Fruit fly (Drosophila melanogaster) whole organism, embryonic: ENCODE measurements around the gene ovm.

Experiments used
- Antp ChIP-seq: fragments of 200-800 bp; sonication (Bioruptor generic); optimal IDR thresholded peaks from 3 replicates; lab custom pipeline; 2016; ENCODE audit warnings: missing biosample characterization, missing genetic modification characterization
- CG10462 ChIP-seq: fragments of 200-800 bp; sonication (Bioruptor generic); optimal IDR thresholded peaks from 2 replicates; lab custom pipeline; 2016; ENCODE audit warnings: missing biosample characterization, missing genetic modification characterization
- CG11695 ChIP-seq: fragments of 200-800 bp; sonication (Bioruptor generic); IDR thresholded peaks from 3 replicates; pipeline ENCODE4 v1.3.6; 2022; ENCODE audit warnings: missing biosample characterization, missing genetic modification characterization
- CG11696 ChIP-seq: fragments of 200-800 bp; sonication (Bioruptor generic); IDR thresholded peaks from 2 replicates; pipeline ENCODE4 v1.3.6; 2022; ENCODE audit warnings: missing biosample characterization, missing genetic modification characterization
- CG12071 ChIP-seq: fragments of 200-800 bp; sonication (Bioruptor generic); optimal IDR thresholded peaks from 3 replicates; lab custom pipeline; 2018; ENCODE audit warnings: missing biosample characterization, mild to moderate bottlenecking, missing genetic modification characterization
- CG13296 ChIP-seq: fragments of 200-800 bp; sonication (Bioruptor generic); optimal IDR thresholded peaks from 3 replicates; lab custom pipeline; 2018; ENCODE audit warnings: missing biosample characterization, mild to moderate bottlenecking, missing genetic modification characterization
- CG13624 ChIP-seq: fragments of 200-800 bp; sonication (Bioruptor generic); optimal IDR thresholded peaks from 2 replicates; lab custom pipeline; 2016; ENCODE audit warnings: missing biosample characterization, missing genetic modification characterization
- CG13894 ChIP-seq: fragments of 200-800 bp; sonication (Bioruptor generic); optimal IDR thresholded peaks from 3 replicates; lab custom pipeline; 2018; ENCODE audit warnings: missing biosample characterization, mild to moderate bottlenecking, missing genetic modification characterization, moderate library complexity
- CG14667 ChIP-seq: fragments of 200-800 bp; sonication (Bioruptor generic); IDR thresholded peaks from 2 replicates; pipeline ENCODE4 v1.3.6; 2022; ENCODE audit warnings: missing biosample characterization, missing genetic modification characterization
- CG15073 ChIP-seq: fragments of 200-800 bp; sonication (Bioruptor generic); optimal IDR thresholded peaks from 2 replicates; lab custom pipeline; 2016; ENCODE audit warnings: missing biosample characterization, missing genetic modification characterization
- CG17385 ChIP-seq: fragments of 200-800 bp; sonication (Bioruptor generic); optimal IDR thresholded peaks from 3 replicates; lab custom pipeline; 2018; ENCODE audit warnings: missing biosample characterization, mild to moderate bottlenecking, missing genetic modification characterization
- CG17568 ChIP-seq: fragments of 200-800 bp; sonication (Bioruptor generic); optimal IDR thresholded peaks from 2 replicates; lab custom pipeline; 2018; ENCODE audit warnings: missing biosample characterization, mild to moderate bottlenecking, missing genetic modification characterization, moderate library complexity
- CG2199 ChIP-seq: fragments of 200-800 bp; sonication (Bioruptor generic); IDR thresholded peaks from 3 replicates; pipeline ENCODE4 v1.3.6; 2022; ENCODE audit warnings: missing biosample characterization, missing genetic modification characterization
- CG2678 ChIP-seq: fragments of 200-800 bp; sonication (Bioruptor generic); optimal IDR thresholded peaks from 3 replicates; lab custom pipeline; 2019; ENCODE audit warnings: missing biosample characterization, mild to moderate bottlenecking, missing genetic modification characterization, moderate library complexity
- CG3281 ChIP-seq: fragments of 200-800 bp; sonication (Bioruptor generic); optimal IDR thresholded peaks from 3 replicates; lab custom pipeline; 2017; ENCODE audit warnings: missing biosample characterization, mild to moderate bottlenecking, missing genetic modification characterization
- CG33213 ChIP-seq: fragments of 200-800 bp; sonication (Bioruptor generic); optimal IDR thresholded peaks from 3 replicates; lab custom pipeline; 2016; ENCODE audit warnings: missing biosample characterization, missing genetic modification characterization
- CG34224 ChIP-seq: fragments of 200-800 bp; sonication (Bioruptor generic); IDR thresholded peaks from 3 replicates; pipeline ENCODE4 v1.3.6; 2022; ENCODE audit warnings: missing biosample characterization, missing genetic modification characterization; ENCODE audit not compliant: partially characterized antibody
- CG4820 ChIP-seq: fragments of 200-800 bp; sonication (Bioruptor generic); optimal IDR thresholded peaks from 3 replicates; lab custom pipeline; 2016; ENCODE audit warnings: missing biosample characterization, missing genetic modification characterization
- CG6854 ChIP-seq: fragments of 200-800 bp; sonication (Bioruptor generic); optimal IDR thresholded peaks from 3 replicates; lab custom pipeline; 2017; ENCODE audit warnings: missing biosample characterization, mild to moderate bottlenecking, missing genetic modification characterization
- CG8290 ChIP-seq, 3 experiments: fragments of 200-800 bp; sonication (Bioruptor generic); optimal IDR thresholded peaks; 2 replicates each; lab custom pipeline; 2016 to 2019; ENCODE audit warnings: missing biosample characterization in 3 of 3, missing genetic modification characterization in 3 of 3, mild to moderate bottlenecking in 2 of 3, moderate library complexity in 1 of 3
- Dbx ChIP-seq: fragments of 200-800 bp; sonication (Bioruptor generic); IDR thresholded peaks from 3 replicates; pipeline ENCODE4 v1.3.6; 2022; ENCODE audit warnings: missing biosample characterization, missing genetic modification characterization
- Elba2 ChIP-seq: fragments of 200-800 bp; sonication (Bioruptor generic); optimal IDR thresholded peaks from 3 replicates; lab custom pipeline; 2016; ENCODE audit warnings: missing biosample characterization, missing genetic modification characterization
- Fer1 ChIP-seq: fragments of 200-800 bp; sonication (Bioruptor generic); optimal IDR thresholded peaks from 2 replicates; lab custom pipeline; 2017; ENCODE audit warnings: missing biosample characterization, mild to moderate bottlenecking, missing genetic modification characterization
- H2.0 ChIP-seq: fragments of 200-800 bp; sonication (Bioruptor generic); IDR thresholded peaks from 2 replicates; pipeline ENCODE4 v1.3.6; 2022; ENCODE audit warnings: missing biosample characterization, missing genetic modification characterization
- Hand ChIP-seq: fragments of 200-800 bp; sonication (Bioruptor generic); optimal IDR thresholded peaks from 2 replicates; lab custom pipeline; 2017; ENCODE audit warnings: mild to moderate bottlenecking, missing biosample characterization, missing genetic modification reagents, missing genetic modification characterization
- Hmr ChIP-seq: fragments of 200-800 bp; sonication (Bioruptor generic); optimal IDR thresholded peaks from 3 replicates; lab custom pipeline; 2017; ENCODE audit warnings: mild to moderate bottlenecking, missing biosample characterization, missing genetic modification reagents, missing genetic modification characterization
- Neu2 ChIP-seq: fragments of 200-800 bp; sonication (Bioruptor generic); optimal IDR thresholded peaks from 3 replicates; lab custom pipeline; 2016; ENCODE audit warnings: missing biosample characterization, missing genetic modification characterization, borderline replicate concordance
- NfI ChIP-seq: fragments of 200-800 bp; sonication (Bioruptor generic); optimal IDR thresholded peaks from 3 replicates; lab custom pipeline; 2018; ENCODE audit warnings: missing biosample characterization, mild to moderate bottlenecking, missing genetic modification characterization, moderate library complexity
- Spps ChIP-seq: fragments of 200-800 bp; sonication (Bioruptor generic); optimal IDR thresholded peaks from 2 replicates; lab custom pipeline; 2018; ENCODE audit warnings: missing biosample characterization, mild to moderate bottlenecking, missing genetic modification characterization
- bab2 ChIP-seq: fragments of 200-800 bp; sonication (Bioruptor generic); optimal IDR thresholded peaks from 2 replicates; lab custom pipeline; 2016; ENCODE audit warnings: missing biosample characterization, missing genetic modification characterization
- caup ChIP-seq: fragments of 200-800 bp; sonication (Bioruptor generic); optimal IDR thresholded peaks from 3 replicates; lab custom pipeline; 2017; ENCODE audit warnings: missing biosample characterization, mild to moderate bottlenecking, missing genetic modification characterization, moderate library complexity; ENCODE audit not compliant: severe bottlenecking
- chinmo ChIP-seq: fragments of 200-800 bp; sonication (Bioruptor generic); IDR thresholded peaks from 4 replicates; pipeline ENCODE4 v1.3.6; 2022; ENCODE audit warnings: missing biosample characterization, missing genetic modification characterization; ENCODE audit not compliant: partially characterized antibody
- dan ChIP-seq: fragments of 200-800 bp; sonication (Bioruptor generic); IDR thresholded peaks from 2 replicates; pipeline ENCODE4 v1.3.6; 2022; ENCODE audit warnings: missing biosample characterization, missing genetic modification characterization
- dmrt11E ChIP-seq: fragments of 200-800 bp; sonication (Bioruptor generic); optimal IDR thresholded peaks from 3 replicates; lab custom pipeline; 2018; ENCODE audit warnings: missing biosample characterization, mild to moderate bottlenecking, missing genetic modification characterization, moderate library complexity
- en ChIP-seq: fragments of 200-800 bp; sonication (Bioruptor generic); optimal IDR thresholded peaks from 2 replicates; lab custom pipeline; 2016; ENCODE audit warnings: missing biosample characterization, missing genetic modification characterization
- exex ChIP-seq: fragments of 200-800 bp; sonication (Bioruptor generic); optimal IDR thresholded peaks from 4 replicates; lab custom pipeline; 2018; ENCODE audit warnings: missing biosample characterization, mild to moderate bottlenecking, missing genetic modification characterization, moderate library complexity
- gcm ChIP-seq: fragments of 200-800 bp; sonication (Bioruptor generic); optimal IDR thresholded peaks from 2 replicates; lab custom pipeline; 2019; ENCODE audit warnings: missing biosample characterization, mild to moderate bottlenecking, missing genetic modification characterization, moderate library complexity
- lab ChIP-seq: fragments of 200-800 bp; sonication (Bioruptor generic); optimal IDR thresholded peaks from 3 replicates; lab custom pipeline; 2017; ENCODE audit warnings: missing biosample characterization, missing genetic modification characterization, mild to moderate bottlenecking, moderate library complexity, missing genetic modification reagents
- nom ChIP-seq: fragments of 200-800 bp; sonication (Bioruptor generic); optimal IDR thresholded peaks from 2 replicates; lab custom pipeline; 2017; ENCODE audit warnings: missing biosample characterization, missing genetic modification characterization, mild to moderate bottlenecking, moderate library complexity, missing genetic modification reagents
- oc ChIP-seq: fragments of 200-800 bp; sonication (Bioruptor generic); optimal IDR thresholded peaks from 2 replicates; lab custom pipeline; 2018; ENCODE audit warnings: missing biosample characterization, mild to moderate bottlenecking, missing genetic modification characterization, moderate library complexity
- odd ChIP-seq: fragments of 200-800 bp; sonication (Bioruptor generic); optimal IDR thresholded peaks from 2 replicates; lab custom pipeline; 2017; ENCODE audit warnings: missing biosample characterization, mild to moderate bottlenecking, missing genetic modification characterization
- org-1 ChIP-seq: fragments of 200-800 bp; sonication (Bioruptor generic); optimal IDR thresholded peaks from 2 replicates; lab custom pipeline; 2017; ENCODE audit warnings: missing biosample characterization, missing genetic modification characterization
- pita ChIP-seq: fragments of 200-800 bp; sonication (Bioruptor generic); optimal IDR thresholded peaks from 2 replicates; lab custom pipeline; 2017; ENCODE audit warnings: missing biosample characterization, mild to moderate bottlenecking, missing genetic modification characterization
- sob ChIP-seq: fragments of 200-800 bp; sonication (Bioruptor generic); IDR thresholded peaks from 2 replicates; pipeline ENCODE4 v1.3.6; 2022; ENCODE audit warnings: missing biosample characterization, missing genetic modification characterization
- sug ChIP-seq: fragments of 200-800 bp; optimal IDR thresholded peaks from 2 replicates; lab custom pipeline; 2019; ENCODE audit warnings: missing biosample characterization, mild to moderate bottlenecking, missing genetic modification characterization, moderate library complexity
- tin ChIP-seq: fragments of 200-800 bp; sonication (Bioruptor generic); optimal IDR thresholded peaks from 3 replicates; lab custom pipeline; 2016; ENCODE audit warnings: missing biosample characterization, missing genetic modification characterization

ovm gene

dm6 chr2L:128977-129941 lies 11.5 kb downstream of the ovm start (continued):
- TF ChIP-seq caup (GFP tag; lab: Kevin White, UChicago) (peak; percentile 65), dmrt11E (tag; lab: Kevin White, UChicago) (no peak), tin (GFP tag; lab: Kevin White, UChicago) (no peak), org-1 (GFP tag; lab: Kevin White, UChicago) (no peak), pita (GFP tag; lab: Kevin White, UChicago) (no peak), Spps (tag; lab: Kevin White, UChicago) (no peak), CG4820 (GFP tag; lab: Kevin White, UChicago) (no peak), NfI (GFP tag; lab: Kevin White, UChicago) (no peak), bab2 (no peak), CG17568 (GFP tag; lab: Kevin White, UChicago) (peak; percentile 60), Antp (GFP tag; lab: Kevin White, UChicago) (no peak), gcm (peak; percentile 78), CG15073 (GFP tag; lab: Kevin White, UChicago) (no peak), H2.0 (no peak)

DNA sequence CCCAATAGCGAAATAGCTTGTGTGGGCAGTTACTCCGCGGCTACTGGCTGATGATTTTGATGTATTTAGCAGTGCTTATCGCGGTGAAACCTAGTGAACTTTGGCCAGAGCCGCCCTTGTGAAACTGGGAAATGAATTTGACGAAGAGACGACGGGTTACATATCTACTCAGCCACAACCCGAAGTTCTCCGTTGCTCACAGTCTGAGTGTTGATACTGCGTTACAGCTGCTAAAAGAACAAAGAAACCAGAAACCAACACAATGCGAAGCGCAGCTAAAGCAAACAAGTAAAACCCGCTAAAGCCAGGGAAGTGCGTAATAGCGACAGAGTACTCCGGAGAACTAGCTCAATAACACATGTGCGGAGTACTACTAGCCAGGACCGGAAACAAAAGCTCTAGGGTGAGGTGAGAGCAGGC lies 12.5 kb downstream of the ovm start:
- no peak for TF ChIP-seq Neu2
- peak; percentile 15 for TF ChIP-seq CG3281 (GFP tag; lab: Kevin White, UChicago)
- TF ChIP-seq Hmr, result peak; percentile 28
- no peak for TF ChIP-seq oc (tag; lab: Kevin White, UChicago)
- peak; percentile 49 for TF ChIP-seq CG13894 (tag; lab: Kevin White, UChicago)
- TF ChIP-seq CG33213 (GFP tag; lab: Kevin White, UChicago), result peak; percentile 3
- no peak for TF ChIP-seq CG8290 (GFP tag; optimal IDR thresholded peaks at IDR 0.05; lab: Kevin White, UChicago)
- TF ChIP-seq CG8290 (tag; optimal IDR thresholded peaks at IDR 0.05; lab: Kevin White, UChicago), result peak in 1 of 2 experiments; percentile 25
- no peak for TF ChIP-seq dan (GFP tag; lab: Robert Waterston, UW)
- peak; percentile 63; the same call in 2 of the 4 replicates for TF ChIP-seq chinmo (GFP tag; lab: Robert Waterston, UW)
- TF ChIP-seq CG2199 (GFP tag; lab: Robert Waterston, UW), result 0 out of 3 replicates have a peak, but pooled peaks have one; percentile 54
- peak; percentile 51 for TF ChIP-seq lab (GFP tag; lab: Kevin White, UChicago)
- peak; percentile 9 for TF ChIP-seq exex (tag; lab: Kevin White, UChicago)
- TF ChIP-seq en (GFP tag; lab: Kevin White, UChicago), result no peak
- peak; percentile 12 for TF ChIP-seq odd (GFP tag; lab: Kevin White, UChicago)
- peak; percentile 16; the same call in 1 of the 3 replicates for TF ChIP-seq Dbx (GFP tag; lab: Robert Waterston, UW)
- no peak for TF ChIP-seq sug (tag; lab: Kevin White, UChicago)
- TF ChIP-seq CG12071 (GFP tag; lab: Kevin White, UChicago), result peak; percentile 30
- no peak for TF ChIP-seq CG10462 (GFP tag; lab: Kevin White, UChicago)
- TF ChIP-seq CG11696, result 0 out of 2 replicates have a peak, but pooled peaks have one; percentile 18
- peak; percentile 49 for TF ChIP-seq Hand (GFP tag; lab: Kevin White, UChicago)
- peak; percentile 45; the same call in 1 of the 3 replicates for TF ChIP-seq CG11695
- TF ChIP-seq CG17385 (GFP tag; lab: Kevin White, UChicago), result peak; percentile 21
- TF ChIP-seq CG13624 (GFP tag; lab: Kevin White, UChicago), result peak; percentile 40
- no peak for TF ChIP-seq CG14667 (GFP tag; lab: Robert Waterston, UW)
- TF ChIP-seq Fer1 (GFP tag; lab: Kevin White, UChicago), result peak; percentile 37
- peak; percentile 28; the same call in 1 of the 2 replicates for TF ChIP-seq sob
- TF ChIP-seq CG2678, result peak; percentile 12
- no peak for TF ChIP-seq CG34224 (GFP tag; lab: Robert Waterston, UW)
- peak; percentile 19 for TF ChIP-seq CG13296
- no peak for TF ChIP-seq Elba2
- peak; percentile 70 for TF ChIP-seq nom (GFP tag; lab: Kevin White, UChicago)
- TF ChIP-seq CG17568 (GFP tag; lab: Kevin White, UChicago), result peak; percentile 31
- peak; percentile 7 for TF ChIP-seq CG6854 (GFP tag; lab: Kevin White, UChicago)
